Worm (Caenorhabditis elegans) whole organism, mixed stage, embryonic: ENCODE results near the gene Y59A8B.8.
"Not testable (repeated sequence)": the region's sequence is repeated elsewhere in the genome, so short reads cannot be mapped to it uniquely, and the experiment has no call there.

ENCODE experiments used
- M03D4.4 ChIP-seq: sonication (generic microtip); optimal IDR thresholded peaks from 2 replicates; lab custom pipeline; 2017; ENCODE audit warnings: mild to moderate bottlenecking, missing genetic modification characterization, missing compliant biosample characterization
- bed-3 ChIP-seq: fragments of 200-800 bp; sonication (Bioruptor generic); optimal IDR thresholded peaks from 3 replicates; lab custom pipeline; 2018; ENCODE audit warnings: mild to moderate bottlenecking, missing genetic modification characterization, moderate library complexity, missing compliant biosample characterization
- blmp-1 ChIP-seq: fragments of 150-350 bp; optimal IDR thresholded peaks from 2 replicates; lab custom pipeline; 2014; ENCODE audit warnings: missing biosample characterization, missing genetic modification characterization
- ceh-39 ChIP-seq: fragments of 150-350 bp; optimal IDR thresholded peaks from 2 replicates; lab custom pipeline; 2014; ENCODE audit warnings: missing biosample characterization, missing genetic modification characterization
- ceh-43 ChIP-seq: fragments of 200-800 bp; sonication (Bioruptor generic); optimal IDR thresholded peaks from 2 replicates; lab custom pipeline; 2018; ENCODE audit warnings: mild to moderate bottlenecking, missing genetic modification characterization, moderate library complexity, missing compliant biosample characterization
- ceh-83 ChIP-seq: fragments of 200-800 bp; sonication (Bioruptor generic); optimal IDR thresholded peaks from 2 replicates; lab custom pipeline; 2018; ENCODE audit warnings: mild to moderate bottlenecking, missing genetic modification characterization, missing compliant biosample characterization
- ces-1 ChIP-seq: fragments of 150-350 bp; optimal IDR thresholded peaks from 2 replicates; lab custom pipeline; 2014; ENCODE audit warnings: missing biosample characterization, missing genetic modification reagents, missing genetic modification characterization
- cnd-1 ChIP-seq: fragments of 200-800 bp; sonication (Bioruptor generic); optimal IDR thresholded peaks from 2 replicates; lab custom pipeline; 2018; ENCODE audit warnings: mild to moderate bottlenecking, missing genetic modification characterization, missing compliant biosample characterization
- drap-1 ChIP-seq: fragments of 200-800 bp; sonication (Bioruptor generic); optimal IDR thresholded peaks from 3 replicates; lab custom pipeline; 2018; ENCODE audit warnings: mild to moderate bottlenecking, missing genetic modification characterization, missing compliant biosample characterization
- elt-1 ChIP-seq: sonication (generic microtip); optimal IDR thresholded peaks from 2 replicates; lab custom pipeline; 2017; ENCODE audit warnings: missing genetic modification characterization, mild to moderate bottlenecking, missing compliant biosample characterization, antibody characterized with exemption, moderate library complexity, borderline replicate concordance; ENCODE audit not compliant: insufficient read depth
- elt-3 ChIP-seq: fragments of 150-350 bp; optimal IDR thresholded peaks from 2 replicates; lab custom pipeline; 2014; ENCODE audit warnings: missing biosample characterization, missing genetic modification characterization
- flh-1 ChIP-seq: fragments of 200-800 bp; sonication (Bioruptor generic); optimal IDR thresholded peaks from 2 replicates; lab custom pipeline; 2018; ENCODE audit warnings: mild to moderate bottlenecking, missing genetic modification characterization, moderate library complexity, missing compliant biosample characterization
- ham-2 ChIP-seq: fragments of 200-800 bp; sonication (Bioruptor generic); optimal IDR thresholded peaks from 2 replicates; lab custom pipeline; 2018; ENCODE audit warnings: mild to moderate bottlenecking, missing genetic modification characterization, missing compliant biosample characterization
- hlh-1 ChIP-seq: fragments of 150-350 bp; optimal IDR thresholded peaks from 2 replicates; lab custom pipeline; 2014; ENCODE audit warnings: missing biosample characterization, missing genetic modification reagents, missing genetic modification characterization
- lin-13 ChIP-seq: fragments of 150-350 bp; optimal IDR thresholded peaks from 2 replicates; lab custom pipeline; 2014; ENCODE audit warnings: missing biosample characterization, missing genetic modification characterization
- lin-32 ChIP-seq: fragments of 200-800 bp; sonication (Bioruptor generic); optimal IDR thresholded peaks from 2 replicates; lab custom pipeline; 2018; ENCODE audit warnings: mild to moderate bottlenecking, missing genetic modification characterization, missing compliant biosample characterization
- lsy-2 ChIP-seq: fragments of 150-350 bp; optimal IDR thresholded peaks from 2 replicates; lab custom pipeline; 2014; ENCODE audit warnings: missing biosample characterization, missing genetic modification characterization
- mab-5 ChIP-seq: fragments of 150-350 bp; optimal IDR thresholded peaks from 2 replicates; lab custom pipeline; 2014; ENCODE audit warnings: missing biosample characterization, missing genetic modification characterization
- mep-1 ChIP-seq: fragments of 150-350 bp; optimal IDR thresholded peaks from 2 replicates; lab custom pipeline; 2017; ENCODE audit warnings: missing biosample characterization, missing genetic modification reagents, missing genetic modification characterization, inconsistent platforms
- mls-2 ChIP-seq: sonication (generic microtip); optimal IDR thresholded peaks from 2 replicates; lab custom pipeline; 2016; ENCODE audit warnings: mild to moderate bottlenecking, missing genetic modification characterization, moderate library complexity, missing compliant biosample characterization
- nhr-12 ChIP-seq: fragments of 150-350 bp; optimal IDR thresholded peaks from 2 replicates; lab custom pipeline; 2014; ENCODE audit warnings: missing biosample characterization, missing genetic modification characterization
- nhr-2 ChIP-seq: fragments of 150-350 bp; optimal IDR thresholded peaks from 2 replicates; lab custom pipeline; 2014; ENCODE audit warnings: missing biosample characterization, missing genetic modification characterization
- nhr-237 ChIP-seq: fragments of 150-350 bp; optimal IDR thresholded peaks from 2 replicates; lab custom pipeline; 2014; ENCODE audit warnings: missing biosample characterization, missing genetic modification characterization
- nhr-28 ChIP-seq: fragments of 150-350 bp; optimal IDR thresholded peaks from 2 replicates; lab custom pipeline; 2014; ENCODE audit warnings: missing biosample characterization, missing genetic modification characterization
- nhr-76 ChIP-seq: sonication (generic microtip); optimal IDR thresholded peaks from 2 replicates; lab custom pipeline; 2017; ENCODE audit warnings: missing biosample characterization, missing genetic modification characterization
- pha-4 ChIP-seq: fragments of 150-350 bp; optimal IDR thresholded peaks from 2 replicates; lab custom pipeline; 2018; ENCODE audit warnings: missing biosample characterization, missing genetic modification reagents, missing genetic modification characterization
- sem-2 ChIP-seq: fragments of 200-800 bp; sonication (Bioruptor generic); optimal IDR thresholded peaks from 2 replicates; lab custom pipeline; 2018; ENCODE audit warnings: mild to moderate bottlenecking, missing genetic modification characterization, missing compliant biosample characterization
- snpc-4 ChIP-seq: fragments of 150-350 bp; optimal IDR thresholded peaks from 2 replicates; lab custom pipeline; 2014; ENCODE audit warnings: missing biosample characterization, missing genetic modification characterization
- sptf-1 ChIP-seq: sonication (generic microtip); optimal IDR thresholded peaks from 2 replicates; lab custom pipeline; 2017; ENCODE audit warnings: mild to moderate bottlenecking, missing genetic modification characterization, moderate library complexity, missing compliant biosample characterization
- tbx-8 ChIP-seq: fragments of 200-800 bp; sonication (Bioruptor generic); optimal IDR thresholded peaks from 2 replicates; lab custom pipeline; 2018; ENCODE audit warnings: mild to moderate bottlenecking, missing genetic modification characterization, moderate library complexity, missing compliant biosample characterization
- unc-120 ChIP-seq: sonication (generic microtip); optimal IDR thresholded peaks from 2 replicates; lab custom pipeline; 2017; ENCODE audit warnings: missing genetic modification characterization, missing compliant biosample characterization; ENCODE audit not compliant: poor library complexity, severe bottlenecking
- unc-39 ChIP-seq: fragments of 150-350 bp; optimal IDR thresholded peaks from 2 replicates; lab custom pipeline; 2014; ENCODE audit warnings: missing biosample characterization, missing genetic modification characterization
- unc-62 ChIP-seq: fragments of 150-350 bp; optimal IDR thresholded peaks from 2 replicates; lab custom pipeline; 2014; ENCODE audit warnings: missing biosample characterization, missing genetic modification reagents, missing genetic modification characterization
- zip-8 ChIP-seq: fragments of 150-350 bp; optimal IDR thresholded peaks from 2 replicates; lab custom pipeline; 2014; ENCODE audit warnings: missing biosample characterization, missing genetic modification characterization
- ztf-11 ChIP-seq: fragments of 150-350 bp; optimal IDR thresholded peaks from 2 replicates; lab custom pipeline; 2014; ENCODE audit warnings: missing biosample characterization, missing genetic modification characterization

The Y59A8B.8 gene

DNA sequence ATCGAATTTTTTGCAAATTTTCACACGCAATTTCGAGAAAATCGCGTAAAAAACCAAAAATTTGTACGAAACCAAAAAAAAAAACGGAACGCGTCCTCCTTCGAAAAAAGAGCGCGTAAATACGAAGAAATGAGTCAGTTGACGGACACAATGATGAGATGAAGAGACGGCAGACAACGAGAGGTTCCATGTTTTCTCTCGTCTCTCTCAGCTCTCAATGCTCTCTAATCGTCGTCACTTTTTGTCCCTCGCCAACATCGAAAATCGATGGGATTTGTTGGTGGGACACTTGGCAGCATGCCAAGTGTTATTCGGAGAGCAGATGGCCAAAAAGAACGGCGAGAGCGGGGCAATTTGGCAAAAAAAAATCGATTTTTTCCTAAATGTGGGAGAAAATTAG is 13.1 kb upstream of the Y59A8B.8 start:
- TF ChIP-seq elt-3 (tag; lab: Kevin White, UChicago) = no peak
- no peak for TF ChIP-seq sem-2 (GFP tag; lab: Kevin White, UChicago)
- peak; percentile 86 for TF ChIP-seq ces-1 (GFP tag; lab: Kevin White, UChicago)
- no peak for TF ChIP-seq mls-2 (tag; lab: Kevin White, UChicago)
- TF ChIP-seq sptf-1 (tag; lab: Kevin White, UChicago) = no peak
- TF ChIP-seq mab-5 (tag; lab: Kevin White, UChicago) = peak; percentile 47
- TF ChIP-seq lin-32 (GFP tag; lab: Kevin White, UChicago) = peak; percentile 18
- no peak for TF ChIP-seq zip-8
- TF ChIP-seq nhr-28 (tag; lab: Kevin White, UChicago) = no peak
- TF ChIP-seq ham-2 (GFP tag; lab: Kevin White, UChicago) = no peak
- no peak for TF ChIP-seq tbx-8 (GFP tag; lab: Kevin White, UChicago)
- TF ChIP-seq unc-120 = no peak
- TF ChIP-seq M03D4.4 = no peak
- TF ChIP-seq drap-1 = peak; percentile 40
- no peak for TF ChIP-seq ceh-83
- peak; percentile 7 for TF ChIP-seq lsy-2 (tag; lab: Kevin White, UChicago)
- TF ChIP-seq nhr-12 (tag; lab: Kevin White, UChicago) = peak; percentile 59
- TF ChIP-seq hlh-1 (tag; lab: Kevin White, UChicago) = peak; percentile 86
- TF ChIP-seq nhr-2 (tag; lab: Kevin White, UChicago) = no peak
- peak; percentile 78 for TF ChIP-seq unc-62 (GFP tag; lab: Kevin White, UChicago)
- TF ChIP-seq flh-1 = no peak
- TF ChIP-seq snpc-4 (tag; lab: Kevin White, UChicago) = no peak
- peak; percentile 31 for TF ChIP-seq lin-13 (tag; lab: Kevin White, UChicago)
- peak; percentile 18 for TF ChIP-seq pha-4
- no peak for TF ChIP-seq ztf-11 (tag; lab: Kevin White, UChicago)
- no peak for TF ChIP-seq bed-3
- TF ChIP-seq blmp-1 = no peak
- no peak for TF ChIP-seq ceh-43 (GFP tag; lab: Kevin White, UChicago)
- TF ChIP-seq cnd-1 (tag; lab: Kevin White, UChicago) = peak; percentile 83
- TF ChIP-seq nhr-237 (tag; lab: Kevin White, UChicago) = no peak
- TF ChIP-seq unc-39 (tag; lab: Kevin White, UChicago) = no peak
- peak; percentile 58 for TF ChIP-seq mep-1 (tag; lab: Kevin White, UChicago)
- TF ChIP-seq nhr-76 (tag; lab: Kevin White, UChicago) = no peak
- TF ChIP-seq elt-1 (tag; lab: Kevin White, UChicago) = no peak
- TF ChIP-seq ceh-39 (tag; lab: Kevin White, UChicago) = peak; percentile 91

- not testable (repeated sequence) for TF ChIP-seq M03D4.4; ham-2 (GFP tag; lab: Kevin White, UChicago); nhr-237 (tag; lab: Kevin White, UChicago)
These were observed 10.6 kb downstream of the Y59A8B.8 start, which contains the start of the genes Y59A8B.25 and ebp-3 for ce11 chrV:18055297-18056019. TSS of gene Y59A8B.25 (minus strand) at chrV:18055397. TSS of gene ebp-3 (plus strand) at chrV:18055969.

- TF ChIP-seq unc-39 (tag; lab: Kevin White, UChicago) (no peak), ceh-83 (no peak), sptf-1 (tag; lab: Kevin White, UChicago) (no peak), nhr-237 (tag; lab: Kevin White, UChicago) (no peak), M03D4.4 (no peak), ceh-39 (tag; lab: Kevin White, UChicago) (no peak), ztf-11 (tag; lab: Kevin White, UChicago) (no peak), mab-5 (tag; lab: Kevin White, UChicago) (no peak), lin-32 (GFP tag; lab: Kevin White, UChicago) (no peak), mep-1 (tag; lab: Kevin White, UChicago) (no peak), pha-4 (no peak)
- TF ChIP-seq, all 35 proteins: peak for 0
These were observed 22.8 kb downstream of the Y59A8B.8 start, which contains the start of gene ebp-1 for ce11 chrV:18043271-18043670. TSS of gene ebp-1 (plus strand) at chrV:18043571.
